Worm (Caenorhabditis elegans) whole organism, young adult: Measurements from ENCODE around the gene slc-36.5.

ENCODE experiments used
- B0035.1 ChIP-seq: sonication (generic microtip); optimal IDR thresholded peaks from 2 replicates; lab custom pipeline; 2016; ENCODE audit warnings: missing genetic modification characterization, mild to moderate bottlenecking, missing compliant biosample characterization, missing genotype, missing genetic modification reagents
- B0336.3 ChIP-seq: fragments of 200-800 bp; sonication (Bioruptor generic); IDR thresholded peaks from 2 replicates; pipeline ENCODE4 v1.3.6; 2022; ENCODE audit warnings: missing genetic modification characterization, missing compliant biosample characterization
- F10E7.11 ChIP-seq: sonication (generic microtip); optimal IDR thresholded peaks from 2 replicates; lab custom pipeline; 2017; ENCODE audit warnings: mild to moderate bottlenecking, missing genetic modification characterization, moderate library complexity, missing compliant biosample characterization
- F22D6.2 ChIP-seq: sonication (generic microtip); optimal IDR thresholded peaks from 2 replicates; lab custom pipeline; 2016; ENCODE audit warnings: mild to moderate bottlenecking, missing genetic modification characterization, missing compliant biosample characterization
- F33H1.4 ChIP-seq: fragments of 200-800 bp; sonication (Bioruptor generic); IDR thresholded peaks from 2 replicates; pipeline ENCODE4 v1.3.6; 2022; ENCODE audit warnings: missing genetic modification reagents, missing genetic modification characterization, missing compliant biosample characterization
- F37B4.10 ChIP-seq: fragments of 200-800 bp; sonication (Bioruptor generic); IDR thresholded peaks from 2 replicates; pipeline ENCODE4 v1.3.6; 2022; ENCODE audit warnings: missing genetic modification characterization, missing compliant biosample characterization
- F39B2.1 ChIP-seq: fragments of 200-800 bp; sonication (Bioruptor generic); IDR thresholded peaks from 2 replicates; pipeline ENCODE4 v1.3.6; 2022; ENCODE audit warnings: missing genetic modification reagents, missing genetic modification characterization, missing compliant biosample characterization
- F49E8.2 ChIP-seq: sonication (generic microtip); optimal IDR thresholded peaks from 3 replicates; lab custom pipeline; 2017; ENCODE audit warnings: missing genetic modification characterization, mild to moderate bottlenecking, missing compliant biosample characterization, antibody characterized with exemption, moderate library complexity; ENCODE audit not compliant: insufficient read depth
- F57C9.4 ChIP-seq: sonication (generic microtip); optimal IDR thresholded peaks from 2 replicates; lab custom pipeline; 2017; ENCODE audit warnings: mild to moderate bottlenecking, missing genetic modification characterization, missing compliant biosample characterization
- K12H6.12 ChIP-seq: fragments of 200-800 bp; sonication (Bioruptor generic); optimal IDR thresholded peaks from 2 replicates; lab custom pipeline; 2018; ENCODE audit warnings: mild to moderate bottlenecking, missing genetic modification characterization, missing compliant biosample characterization
- T07F8.4 ChIP-seq: sonication (generic microtip); optimal IDR thresholded peaks from 2 replicates; lab custom pipeline; 2016; ENCODE audit warnings: mild to moderate bottlenecking, missing genetic modification characterization, moderate library complexity, missing compliant biosample characterization
- Y53F4B.3 ChIP-seq: fragments of 200-800 bp; sonication (Bioruptor generic); IDR thresholded peaks from 2 replicates; pipeline ENCODE4 v1.3.6; 2022; ENCODE audit warnings: missing genetic modification reagents, missing genetic modification characterization, missing compliant biosample characterization
- Y56A3A.18 ChIP-seq: fragments of 200-800 bp; sonication (Bioruptor generic); IDR thresholded peaks from 2 replicates; pipeline ENCODE4 v1.3.6; 2022; ENCODE audit warnings: missing genetic modification reagents, missing genetic modification characterization, missing compliant biosample characterization
- Y95B8A.8 ChIP-seq: fragments of 200-800 bp; sonication (Bioruptor generic); IDR thresholded peaks from 2 replicates; pipeline ENCODE4 v1.3.6; 2022; ENCODE audit warnings: missing genetic modification reagents, missing genetic modification characterization, missing compliant biosample characterization
- ama-1 ChIP-seq, 3 experiments: fragments of 150-350 bp in 1 of 3; sonication (generic microtip) in 2 of 3; optimal IDR thresholded peaks; 2 replicates each; lab custom pipeline; 2014 to 2018; ENCODE audit warnings: missing biosample characterization in 2 of 3, missing genetic modification characterization in 2 of 3, missing genetic modification reagents in 2 of 3
- athp-1 ChIP-seq: sonication (generic microtip); optimal IDR thresholded peaks from 2 replicates; lab custom pipeline; 2017; ENCODE audit warnings: mild to moderate bottlenecking, missing genetic modification characterization, missing compliant biosample characterization
- bed-2 ChIP-seq: fragments of 200-800 bp; sonication (Bioruptor generic); IDR thresholded peaks from 2 replicates; pipeline ENCODE4 v1.3.6; 2022; ENCODE audit warnings: missing genetic modification reagents, missing genetic modification characterization, missing compliant biosample characterization
- cebp-1 ChIP-seq, 2 experiments: fragments of 200-800 bp in 1 of 2; sonication (Bioruptor generic) in 1 of 2; sonication (generic microtip) in 1 of 2; IDR thresholded peaks in 1 of 2; optimal IDR thresholded peaks in 1 of 2; 2 replicates each; pipeline versions ENCODE4 v1.3.6 to Lab custom; 2017 to 2022; ENCODE audit warnings: missing compliant biosample characterization in 2 of 2, missing genetic modification characterization in 2 of 2, mild to moderate bottlenecking in 1 of 2, missing genetic modification reagents in 1 of 2, moderate library complexity in 1 of 2
- ceh-100 ChIP-seq: fragments of 200-800 bp; sonication (Bioruptor generic); IDR thresholded peaks from 2 replicates; pipeline ENCODE4 v1.3.6; 2022; ENCODE audit warnings: missing genetic modification reagents, missing genetic modification characterization, missing compliant biosample characterization
- ceh-27 ChIP-seq: fragments of 200-800 bp; sonication (Bioruptor generic); optimal IDR thresholded peaks from 2 replicates; lab custom pipeline; 2018; ENCODE audit warnings: mild to moderate bottlenecking, missing genetic modification characterization, moderate library complexity, missing compliant biosample characterization
- ceh-58 ChIP-seq: fragments of 200-800 bp; sonication (Bioruptor generic); IDR thresholded peaks from 2 replicates; pipeline ENCODE4 v1.3.6; 2022; ENCODE audit warnings: missing genetic modification characterization, missing compliant biosample characterization
- chd-7 ChIP-seq: sonication (generic microtip); optimal IDR thresholded peaks from 2 replicates; lab custom pipeline; 2016; ENCODE audit warnings: mild to moderate bottlenecking, missing genetic modification characterization, moderate library complexity, missing compliant biosample characterization
- efl-1 ChIP-seq: fragments of 150-350 bp; optimal IDR thresholded peaks from 2 replicates; lab custom pipeline; 2014; ENCODE audit warnings: missing biosample characterization, missing genetic modification reagents, missing genetic modification characterization
- egl-44 ChIP-seq: fragments of 200-800 bp; sonication (Bioruptor generic); IDR thresholded peaks from 2 replicates; pipeline ENCODE4 v1.3.6; 2022; ENCODE audit warnings: missing genetic modification reagents, missing genetic modification characterization, missing compliant biosample characterization
- gei-17 ChIP-seq: fragments of 200-800 bp; sonication (Bioruptor generic); optimal IDR thresholded peaks from 2 replicates; lab custom pipeline; 2018; ENCODE audit warnings: mild to moderate bottlenecking, missing genetic modification characterization, missing compliant biosample characterization
- him-1 ChIP-seq: sonication (generic microtip); optimal IDR thresholded peaks from 2 replicates; lab custom pipeline; 2016; ENCODE audit warnings: missing genotype, missing genetic modification reagents, missing genetic modification characterization, missing compliant biosample characterization
- hlh-12 ChIP-seq: sonication (generic microtip); optimal IDR thresholded peaks from 2 replicates; lab custom pipeline; 2016; ENCODE audit warnings: missing genetic modification characterization, missing compliant biosample characterization
- hmg-1.2 ChIP-seq: fragments of 200-800 bp; sonication (Bioruptor generic); IDR thresholded peaks from 2 replicates; pipeline ENCODE4 v1.3.6; 2022; ENCODE audit warnings: missing genetic modification reagents, missing genetic modification characterization, missing compliant biosample characterization
- hmg-20 ChIP-seq: fragments of 200-800 bp; sonication (Bioruptor generic); IDR thresholded peaks from 2 replicates; pipeline ENCODE4 v1.3.6; 2022; ENCODE audit warnings: missing genetic modification reagents, missing genetic modification characterization, missing compliant biosample characterization
- lag-1 ChIP-seq: fragments of 200-800 bp; sonication (Bioruptor generic); IDR thresholded peaks from 2 replicates; pipeline ENCODE4 v1.3.6; 2022; ENCODE audit warnings: missing genetic modification reagents, missing genetic modification characterization, missing compliant biosample characterization
- lin-26 ChIP-seq: fragments of 200-800 bp; sonication (Bioruptor generic); IDR thresholded peaks from 2 replicates; pipeline ENCODE4 v1.3.6; 2022; ENCODE audit warnings: missing genetic modification reagents, missing genetic modification characterization, missing compliant biosample characterization
- lin-40 ChIP-seq: sonication (generic microtip); optimal IDR thresholded peaks from 2 replicates; lab custom pipeline; 2016; ENCODE audit warnings: missing genetic modification characterization, mild to moderate bottlenecking, missing compliant biosample characterization, missing genotype, missing genetic modification reagents
- lir-1 ChIP-seq: fragments of 200-800 bp; sonication (Bioruptor generic); conservative IDR thresholded peaks from 2 replicates; pipeline ENCODE4 v1.3.6; 2022; ENCODE audit warnings: missing genetic modification reagents, missing genetic modification characterization, missing compliant biosample characterization
- lsy-27 ChIP-seq: sonication (generic microtip); optimal IDR thresholded peaks from 2 replicates; lab custom pipeline; 2017; ENCODE audit warnings: missing genetic modification characterization, mild to moderate bottlenecking, missing compliant biosample characterization, antibody characterized with exemption, missing genotype, borderline replicate concordance; ENCODE audit not compliant: insufficient read depth
- mcd-1 ChIP-seq: fragments of 200-800 bp; sonication (Bioruptor generic); IDR thresholded peaks from 2 replicates; pipeline ENCODE4 v1.3.6; 2022; ENCODE audit warnings: missing genetic modification reagents, missing genetic modification characterization, missing compliant biosample characterization
- mel-28 ChIP-seq: sonication (generic microtip); optimal IDR thresholded peaks from 2 replicates; lab custom pipeline; 2016; ENCODE audit warnings: borderline replicate concordance, mild to moderate bottlenecking, missing genetic modification characterization, missing compliant biosample characterization
- mxl-1 ChIP-seq: sonication (generic microtip); optimal IDR thresholded peaks from 2 replicates; lab custom pipeline; 2016; ENCODE audit warnings: missing genetic modification characterization, missing compliant biosample characterization
- nfya-2 ChIP-seq: fragments of 200-800 bp; sonication (Bioruptor generic); IDR thresholded peaks from 2 replicates; pipeline ENCODE4 v1.3.6; 2022; ENCODE audit warnings: missing genetic modification reagents, missing genetic modification characterization, missing compliant biosample characterization
- nfyb-1 ChIP-seq: fragments of 200-800 bp; sonication (Bioruptor generic); IDR thresholded peaks from 2 replicates; pipeline ENCODE4 v1.3.6; 2022; ENCODE audit warnings: missing genetic modification reagents, missing genetic modification characterization, missing compliant biosample characterization
- rcor-1 ChIP-seq: fragments of 200-800 bp; sonication (Bioruptor generic); IDR thresholded peaks from 2 replicates; pipeline ENCODE4 v1.3.6; 2022; ENCODE audit warnings: missing genetic modification reagents, missing genetic modification characterization, missing compliant biosample characterization
- repo-1 ChIP-seq: sonication (generic microtip); optimal IDR thresholded peaks from 2 replicates; lab custom pipeline; 2017; ENCODE audit warnings: mild to moderate bottlenecking, missing genetic modification characterization, missing compliant biosample characterization
- somi-1 ChIP-seq: fragments of 200-800 bp; sonication (Bioruptor generic); optimal IDR thresholded peaks from 2 replicates; lab custom pipeline; 2018; ENCODE audit warnings: mild to moderate bottlenecking, missing genetic modification characterization, missing compliant biosample characterization
- tbp1 ChIP-seq: fragments of 200-800 bp; sonication (Bioruptor generic); optimal IDR thresholded peaks from 2 replicates; lab custom pipeline; 2018; ENCODE audit warnings: mild to moderate bottlenecking, missing genetic modification characterization, missing compliant biosample characterization
- tbx-9 ChIP-seq: sonication (generic microtip); optimal IDR thresholded peaks from 2 replicates; lab custom pipeline; 2016; ENCODE audit warnings: borderline replicate concordance, missing genetic modification characterization, inconsistent platforms, missing compliant biosample characterization
- zim-3 ChIP-seq: sonication (generic microtip); optimal IDR thresholded peaks from 2 replicates; lab custom pipeline; 2017; ENCODE audit warnings: mild to moderate bottlenecking, missing genetic modification characterization, moderate library complexity, missing compliant biosample characterization
- ztf-18 ChIP-seq: sonication (generic microtip); optimal IDR thresholded peaks from 2 replicates; lab custom pipeline; 2016; ENCODE audit warnings: missing genotype, mild to moderate bottlenecking, missing genetic modification characterization, missing compliant biosample characterization
- ztf-28 ChIP-seq: fragments of 200-800 bp; sonication (Bioruptor generic); IDR thresholded peaks from 2 replicates; pipeline ENCODE4 v1.3.6; 2022; ENCODE audit warnings: missing genetic modification reagents, missing genetic modification characterization, missing compliant biosample characterization
- ztf-6 ChIP-seq: fragments of 200-800 bp; sonication (Bioruptor generic); IDR thresholded peaks from 2 replicates; pipeline ENCODE4 v1.3.6; 2022; ENCODE audit warnings: missing genetic modification reagents, missing genetic modification characterization, missing compliant biosample characterization

Gene slc-36.5

ce11 chrII:6847917-6848379 lies 28.9 kb downstream of the slc-36.5 start, which contains the start of gene tbc-6:
tbc-6 (plus strand) TSS chrII:6848124.
- TF ChIP-seq repo-1 (tag; lab: Kevin White, UChicago) = no peak
- no peak for TF ChIP-seq F10E7.11 (tag; lab: Kevin White, UChicago)
- TF ChIP-seq ceh-100 (GFP tag; lab: Robert Waterston, UW) = no peak
- TF ChIP-seq Y95B8A.8 (GFP tag; lab: Robert Waterston, UW) = 0 out of 2 replicates have a peak, but pooled peaks have one; percentile 23
- no peak for TF ChIP-seq F39B2.1 (GFP tag; lab: Robert Waterston, UW)
- TF ChIP-seq tbp1 (GFP tag; lab: Kevin White, UChicago) = no peak
- no peak for TF ChIP-seq egl-44 (GFP tag; lab: Robert Waterston, UW)
- no peak for TF ChIP-seq Y53F4B.3
- TF ChIP-seq tbx-9 = no peak
- peak; percentile 53 for TF ChIP-seq lin-40 (tag; lab: Kevin White, UChicago)
- no peak for TF ChIP-seq chd-7 (tag; lab: Kevin White, UChicago)
- no peak for TF ChIP-seq zim-3
- no peak for TF ChIP-seq hmg-20
- no peak for TF ChIP-seq ceh-27 (GFP tag; lab: Kevin White, UChicago)
- TF ChIP-seq mcd-1 = no peak
- no peak for TF ChIP-seq ceh-58 (GFP tag; lab: Robert Waterston, UW)
- TF ChIP-seq efl-1 (GFP tag; lab: Kevin White, UChicago) = no peak
- no peak for TF ChIP-seq B0035.1 (tag; lab: Kevin White, UChicago)
- no peak for TF ChIP-seq F49E8.2 (tag; lab: Kevin White, UChicago)
- TF ChIP-seq rcor-1 (GFP tag; lab: Robert Waterston, UW) = no peak
- TF ChIP-seq ztf-28 (GFP tag; lab: Robert Waterston, UW) = no peak
- TF ChIP-seq hlh-12 (tag; lab: Kevin White, UChicago) = no peak
- no peak for TF ChIP-seq cebp-1 (GFP tag; IDR thresholded peaks at IDR 0.05; lab: Robert Waterston, UW)
- TF ChIP-seq cebp-1 (tag; optimal IDR thresholded peaks at IDR 0.05; lab: Kevin White, UChicago) = peak; percentile 21
- no peak for TF ChIP-seq lsy-27
- no peak for TF ChIP-seq ztf-18 (tag; lab: Kevin White, UChicago)
- TF ChIP-seq mxl-1 (tag; lab: Kevin White, UChicago) = no peak
- TF ChIP-seq F33H1.4 (GFP tag; lab: Robert Waterston, UW) = no peak
- TF ChIP-seq gei-17 = no peak
- no peak for TF ChIP-seq F37B4.10 (GFP tag; lab: Robert Waterston, UW)
- TF ChIP-seq mel-28 (tag; lab: Kevin White, UChicago) = no peak
- no peak for TF ChIP-seq lir-1 (GFP tag; lab: Robert Waterston, UW)
- TF ChIP-seq athp-1 (tag; lab: Kevin White, UChicago) = no peak
- no peak for TF ChIP-seq T07F8.4 (tag; lab: Kevin White, UChicago)
- peak; percentile 30 for TF ChIP-seq him-1 (tag; lab: Kevin White, UChicago)
- TF ChIP-seq lag-1 (GFP tag; lab: Robert Waterston, UW) = no peak
- TF ChIP-seq ama-1 (optimal IDR thresholded peaks at IDR 0.05; lab: Kevin White, UChicago) = no peak
- TF ChIP-seq ama-1 (GFP tag; optimal IDR thresholded peaks at IDR 0.05; lab: Kevin White, UChicago) = no peak
- TF ChIP-seq K12H6.12 (tag; lab: Kevin White, UChicago) = no peak
- no peak for TF ChIP-seq F57C9.4 (tag; lab: Kevin White, UChicago)
- no peak for TF ChIP-seq ztf-6 (GFP tag; lab: Robert Waterston, UW)
- TF ChIP-seq nfyb-1 (GFP tag; lab: Robert Waterston, UW) = 0 out of 2 replicates have a peak, but pooled peaks have one; percentile 23
- 0 out of 2 replicates have a peak, but pooled peaks have one; percentile 7 for TF ChIP-seq Y56A3A.18 (GFP tag; lab: Robert Waterston, UW)
- TF ChIP-seq somi-1 (GFP tag; lab: Kevin White, UChicago) = peak; percentile 20
- TF ChIP-seq hmg-1.2 = peak; percentile 31; the same call in 1 of the 2 replicates
- TF ChIP-seq lin-26 = 0 out of 2 replicates have a peak, but pooled peaks have one; percentile 40
- TF ChIP-seq B0336.3 (GFP tag; lab: Robert Waterston, UW) = no peak
- no peak for TF ChIP-seq F22D6.2 (tag; lab: Kevin White, UChicago)
- no peak for TF ChIP-seq bed-2 (GFP tag; lab: Robert Waterston, UW)
- TF ChIP-seq nfya-2 (GFP tag; lab: Robert Waterston, UW) = no peak
